Worm (Caenorhabditis elegans) whole organism, early embryonic: Measurements from ENCODE around the gene Y37A1B.7.

Experiments
- flt-1 ChIP-seq: fragments of 200-800 bp; sonication (Bioruptor generic); IDR thresholded peaks from 2 replicates; pipeline ENCODE4 v1.3.6; 2022; ENCODE audit warnings: missing genetic modification characterization, missing compliant biosample characterization
- hmbx-1 ChIP-seq: sonication (generic microtip); optimal IDR thresholded peaks from 2 replicates; lab custom pipeline; 2016; ENCODE audit warnings: mild to moderate bottlenecking, missing genetic modification characterization, missing compliant biosample characterization
- tbx-37 ChIP-seq: fragments of 200-800 bp; sonication (Bioruptor generic); conservative IDR thresholded peaks from 2 replicates; pipeline ENCODE4 v1.3.6; 2022; ENCODE audit warnings: missing genetic modification reagents, missing genetic modification characterization, missing compliant biosample characterization
- tra-4 ChIP-seq: sonication (generic microtip); optimal IDR thresholded peaks from 2 replicates; lab custom pipeline; 2017; ENCODE audit warnings: missing genetic modification characterization, missing compliant biosample characterization

DNA sequence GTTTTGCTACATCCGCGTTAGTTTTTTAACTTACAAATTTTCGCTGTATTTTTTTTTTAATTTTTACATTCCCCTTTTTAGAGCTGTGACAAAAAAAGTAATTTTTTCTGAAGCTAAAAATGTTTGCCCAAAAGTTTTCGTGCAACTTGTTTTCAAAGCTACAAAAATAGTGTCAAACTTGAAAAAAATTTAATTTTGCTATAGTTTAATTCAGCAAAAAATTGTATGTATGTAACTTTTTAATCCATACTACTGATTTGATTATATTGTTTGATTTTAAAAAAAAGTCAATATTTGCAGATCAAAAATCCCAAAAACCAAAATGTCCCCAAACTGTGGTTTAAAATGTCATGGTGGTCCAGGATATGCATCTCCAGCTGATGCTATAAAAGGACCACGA, 7.3 kb upstream of the Y37A1B.7 start, which contains the start of gene semo-1:
- no peak for TF ChIP-seq tbx-37 (GFP tag; lab: Robert Waterston, UW)
- TF ChIP-seq flt-1 (GFP tag; lab: Robert Waterston, UW): no peak
- TF ChIP-seq hmbx-1 (tag; lab: Kevin White, UChicago): no peak
- no peak for TF ChIP-seq tra-4
